Worm (Caenorhabditis elegans): ENCODE measurements around the gene F35A5.5.
A peak's percentile ranks its signal among the peaks of the same experiment; 100 is the strongest.

The F35A5.5 gene

DNA sequence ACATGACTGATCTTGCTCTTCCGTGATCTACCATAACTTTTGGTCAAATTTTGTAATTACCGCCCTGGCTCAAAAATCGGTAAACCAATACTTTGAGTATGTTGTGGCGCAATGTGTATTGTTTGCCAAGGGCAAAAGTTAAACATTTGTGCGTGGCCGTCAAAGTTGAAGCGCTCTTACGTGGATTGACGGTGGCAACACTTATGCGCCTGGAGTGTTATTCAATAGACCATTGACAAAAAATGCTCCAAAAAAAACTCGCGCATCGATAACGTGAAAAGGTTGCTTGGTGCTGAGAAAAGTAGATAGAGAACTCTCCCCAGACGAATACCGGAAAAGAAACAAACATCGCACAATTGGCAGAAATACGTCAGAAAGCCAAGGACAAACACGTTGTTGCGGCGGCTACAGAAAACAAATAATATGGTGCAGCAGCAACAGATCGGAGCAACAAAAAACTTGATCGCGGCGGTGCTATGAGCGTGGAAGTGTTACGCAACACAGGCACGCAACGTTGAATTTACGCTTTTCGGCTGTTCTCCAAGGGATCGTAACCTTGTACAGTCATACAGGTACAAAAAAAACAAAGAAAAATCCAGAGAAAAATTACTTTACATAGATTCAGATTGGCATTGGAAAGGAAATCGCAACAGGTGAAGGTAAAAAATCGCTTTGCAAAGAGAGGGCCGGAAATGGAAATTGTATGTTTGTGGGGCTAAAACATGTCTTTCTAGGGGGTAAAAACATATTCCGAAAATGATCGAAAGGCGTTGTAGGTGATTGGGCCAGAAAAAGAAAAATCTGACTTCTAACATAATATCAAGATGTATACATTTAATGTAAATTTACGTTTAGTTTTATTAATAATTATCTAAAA lies 38.7 kb upstream of the F35A5.5 start:
- TF ChIP-seq nhr-77 (tag; optimal IDR thresholded peaks at IDR 0.05) = peak; percentile 64
- TF ChIP-seq irx-1 (tag; optimal IDR thresholded peaks at IDR 0.05) = peak; percentile 6
- 0 out of 2 replicates have a peak, but pooled peaks have one; percentile 5 for TF ChIP-seq nhr-19 (GFP tag; conservative IDR thresholded peaks at IDR 0.05)
- TF ChIP-seq zip-4 (GFP tag; optimal IDR thresholded peaks at IDR 0.05) = no peak
- no peak for TF ChIP-seq efl-1 (optimal IDR thresholded peaks at IDR 0.05)
- TF ChIP-seq efl-1 (GFP tag; optimal IDR thresholded peaks at IDR 0.05 in 1 of 2) = peak in 1 of 2 experiments; percentile 74
- peak; percentile 8 for TF ChIP-seq nhr-237 (tag; optimal IDR thresholded peaks at IDR 0.05)
- peak; percentile 80 for TF ChIP-seq tbx-2 (tag; optimal IDR thresholded peaks at IDR 0.05)
- TF ChIP-seq nhr-90 (tag; optimal IDR thresholded peaks at IDR 0.05; ENCODE audit: poor library complexity) = peak; percentile 1
- TF ChIP-seq mdl-1 (tag; optimal IDR thresholded peaks at IDR 0.05) = peak in 1 of 2 experiments; percentile 18
- no peak for TF ChIP-seq lin-15B (tag; optimal IDR thresholded peaks at IDR 0.05)
- TF ChIP-seq lin-14 (GFP tag; optimal IDR thresholded peaks at IDR 0.05) = peak; percentile 40
- peak; percentile 15 for TF ChIP-seq nhr-20 (tag; optimal IDR thresholded peaks at IDR 0.05)
- TF ChIP-seq nhr-71 (tag; optimal IDR thresholded peaks at IDR 0.05) = peak; percentile 14
- TF ChIP-seq lin-35 (GFP tag; optimal IDR thresholded peaks at IDR 0.05) = no peak
- no peak for TF ChIP-seq hpl-2 (GFP tag; optimal IDR thresholded peaks at IDR 0.05)

DNA sequence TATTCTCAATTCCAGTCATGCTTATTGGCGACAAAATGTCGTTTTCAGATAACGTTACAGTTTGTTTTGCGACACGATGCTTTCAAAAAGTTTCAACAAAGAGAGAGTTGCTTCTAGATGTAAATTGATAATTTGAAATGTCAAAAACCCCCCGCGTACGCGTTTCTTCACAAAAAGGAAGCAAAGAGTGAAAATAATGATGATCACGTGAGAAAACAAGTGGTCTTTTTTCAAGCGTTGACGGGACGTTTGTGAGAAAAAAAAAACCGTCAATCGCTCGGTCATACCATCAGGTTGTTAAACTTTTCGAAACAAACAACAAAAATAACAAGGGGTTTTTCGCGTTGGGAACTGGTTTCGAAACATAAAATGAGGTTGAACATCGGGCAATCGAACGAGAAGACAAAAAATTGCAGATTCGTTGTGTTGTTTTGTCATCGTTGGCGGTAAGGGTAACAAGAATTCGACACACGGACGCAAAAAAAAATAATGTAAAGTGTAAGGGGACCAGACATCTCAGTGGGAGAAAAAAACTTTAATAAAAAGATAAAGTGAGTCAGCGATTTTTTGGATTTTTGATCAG lies 36.6 kb upstream of the F35A5.5 start:
- TF ChIP-seq egl-13 (tag; optimal IDR thresholded peaks at IDR 0.05) (no peak), tbx-2 (tag; optimal IDR thresholded peaks at IDR 0.05) (peak; percentile 22), nhr-237 (tag; optimal IDR thresholded peaks at IDR 0.05) (no peak), blmp-1 (tag; optimal IDR thresholded peaks at IDR 0.05) (peak; percentile 78), pax-3 (tag; optimal IDR thresholded peaks at IDR 0.05) (no peak), zag-1 (tag; optimal IDR thresholded peaks at IDR 0.05) (no peak), C16A3.4 (tag; optimal IDR thresholded peaks at IDR 0.05) (no peak), lin-14 (GFP tag; optimal IDR thresholded peaks at IDR 0.05) (peak; percentile 70), elt-3 (tag; optimal IDR thresholded peaks at IDR 0.05) (peak in 1 of 6 experiments; percentile 68), hlh-17 (GFP tag; optimal IDR thresholded peaks at IDR 0.05; ENCODE audit: borderline replicate concordance) (no peak), tlp-1 (tag; optimal IDR thresholded peaks at IDR 0.05) (no peak), xbp-1 (tag; optimal IDR thresholded peaks at IDR 0.05) (no peak), mdl-1 (tag; optimal IDR thresholded peaks at IDR 0.05) (peak in 1 of 2 experiments; percentile 69), nhr-71 (tag; optimal IDR thresholded peaks at IDR 0.05) (peak; percentile 56), elt-2 (tag; optimal IDR thresholded peaks at IDR 0.05) (peak; percentile 87), nhr-20 (tag; optimal IDR thresholded peaks at IDR 0.05) (peak; percentile 70), nhr-90 (tag; optimal IDR thresholded peaks at IDR 0.05; ENCODE audit: poor library complexity) (peak; percentile 20), lin-35 (GFP tag; optimal IDR thresholded peaks at IDR 0.05) (peak in 1 of 2 experiments; percentile 49), mep-1 (tag; optimal IDR thresholded peaks at IDR 0.05) (peak; percentile 42), unc-130 (tag; optimal IDR thresholded peaks at IDR 0.05) (peak; percentile 2), nhr-12 (tag; optimal IDR thresholded peaks at IDR 0.05) (no peak), nhr-19 (GFP tag; conservative IDR thresholded peaks at IDR 0.05) (peak; percentile 48), fos-1 (tag; optimal IDR thresholded peaks at IDR 0.05) (no peak), unc-62 (GFP tag; optimal IDR thresholded peaks at IDR 0.05) (no peak), ceh-82 (tag; optimal IDR thresholded peaks at IDR 0.05) (no peak), mab-9 (GFP tag; IDR thresholded peaks at IDR 0.05) (no peak), snu-23 (GFP tag; optimal IDR thresholded peaks at IDR 0.05) (peak; percentile 62), C04F5.9 (tag; optimal IDR thresholded peaks at IDR 0.05) (no peak), aha-1 (tag; optimal IDR thresholded peaks at IDR 0.05) (no peak), skn-1 (tag; optimal IDR thresholded peaks at IDR 0.05) (peak; percentile 63), hpl-2 (GFP tag; optimal IDR thresholded peaks at IDR 0.05) (no peak), nhr-77 (tag; optimal IDR thresholded peaks at IDR 0.05) (no peak), grh-1 (GFP tag; IDR thresholded peaks at IDR 0.05) (peak; percentile 41), ztf-4 (tag; optimal IDR thresholded peaks at IDR 0.05) (no peak), sup-37 (GFP tag; optimal IDR thresholded peaks at IDR 0.05) (no peak), vab-15 (tag; optimal IDR thresholded peaks at IDR 0.05) (no peak), ces-1 (GFP tag; optimal IDR thresholded peaks at IDR 0.05) (no peak), efl-1 (optimal IDR thresholded peaks at IDR 0.05) (no peak), efl-1 (GFP tag; optimal IDR thresholded peaks at IDR 0.05 in 1 of 2) (peak in 1 of 2 experiments; percentile 94), lin-15B (tag; optimal IDR thresholded peaks at IDR 0.05) (no peak), swsn-7 (tag; optimal IDR thresholded peaks at IDR 0.05) (peak; percentile 7), lir-3 (tag; optimal IDR thresholded peaks at IDR 0.05; ENCODE audit: poor library complexity) (no peak), nhr-85 (tag) (peak; percentile 90)

All from whole organism, L1 larva.